Worm (Caenorhabditis elegans) whole organism, early embryonic: ENCODE results near the gene F42A6.1.

Source experiments
- B0310.2 ChIP-seq: sonication (generic microtip); optimal IDR thresholded peaks from 2 replicates; lab custom pipeline; 2016; ENCODE audit warnings: mild to moderate bottlenecking, missing genetic modification characterization, missing compliant biosample characterization
- F13C5.2 ChIP-seq: sonication (generic microtip); optimal IDR thresholded peaks from 2 replicates; lab custom pipeline; 2017; ENCODE audit warnings: mild to moderate bottlenecking, missing genetic modification characterization, inconsistent platforms, missing compliant biosample characterization
- aly-1 ChIP-seq: sonication (generic microtip); optimal IDR thresholded peaks from 2 replicates; lab custom pipeline; 2016; ENCODE audit warnings: missing genetic modification characterization, missing compliant biosample characterization
- ama-1 ChIP-seq: fragments of 150-350 bp; optimal IDR thresholded peaks from 2 replicates; lab custom pipeline; 2014
- ceh-13 ChIP-seq: fragments of 200-800 bp; sonication (Bioruptor generic); optimal IDR thresholded peaks from 2 replicates; lab custom pipeline; 2018; ENCODE audit warnings: mild to moderate bottlenecking, missing genetic modification characterization, missing compliant biosample characterization
- ceh-36 ChIP-seq: sonication (generic microtip); optimal IDR thresholded peaks from 2 replicates; lab custom pipeline; 2016; ENCODE audit warnings: missing genetic modification characterization, inconsistent platforms, missing compliant biosample characterization
- ets-7 ChIP-seq: sonication (generic microtip); optimal IDR thresholded peaks from 2 replicates; lab custom pipeline; 2016; ENCODE audit warnings: missing genotype, missing genetic modification characterization, missing compliant biosample characterization
- flt-1 ChIP-seq: fragments of 200-800 bp; sonication (Bioruptor generic); IDR thresholded peaks from 2 replicates; pipeline ENCODE4 v1.3.6; 2022; ENCODE audit warnings: missing genetic modification characterization, missing compliant biosample characterization
- hmg-4 ChIP-seq: fragments of 200-800 bp; sonication (Bioruptor generic); optimal IDR thresholded peaks from 2 replicates; lab custom pipeline; 2018; ENCODE audit warnings: mild to moderate bottlenecking, missing genetic modification characterization, missing compliant biosample characterization
- pes-1 ChIP-seq: fragments of 200-800 bp; sonication (Bioruptor generic); IDR thresholded peaks from 2 replicates; pipeline ENCODE4 v1.3.6; 2022; ENCODE audit warnings: missing genetic modification reagents, missing genetic modification characterization, missing compliant biosample characterization
- scrt-1 ChIP-seq: fragments of 200-800 bp; sonication (Bioruptor generic); IDR thresholded peaks from 2 replicates; pipeline ENCODE4 v1.3.6; 2022; ENCODE audit warnings: missing genetic modification characterization, missing compliant biosample characterization
- sea-1 ChIP-seq: fragments of 200-800 bp; sonication (Bioruptor generic); conservative IDR thresholded peaks from 2 replicates; pipeline ENCODE4 v1.3.6; 2022; ENCODE audit warnings: missing genetic modification characterization, missing compliant biosample characterization
- tbx-11 ChIP-seq: fragments of 200-800 bp; sonication (Bioruptor generic); IDR thresholded peaks from 2 replicates; pipeline ENCODE4 v1.3.6; 2022; ENCODE audit warnings: missing genetic modification characterization, missing compliant biosample characterization

DNA sequence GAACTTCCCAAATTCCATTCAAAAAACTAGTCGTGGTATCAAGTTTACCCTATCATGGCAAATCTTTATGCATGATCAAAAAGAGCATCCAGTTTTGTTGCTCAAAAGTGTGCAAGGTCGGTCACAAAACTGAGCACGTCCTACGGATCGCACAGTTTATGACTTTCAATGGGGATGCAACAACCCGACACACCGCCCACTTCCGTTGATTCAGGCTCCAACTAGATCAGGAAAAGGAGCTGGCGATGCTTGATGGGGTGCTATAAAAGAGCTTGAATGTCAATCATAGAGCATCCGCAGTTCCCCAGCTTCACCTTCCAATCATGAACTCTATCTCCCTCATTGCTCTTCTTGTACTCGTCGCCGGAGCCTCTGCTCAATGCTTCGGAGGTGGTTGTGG lies 49.3 kb upstream of the F42A6.1 start, which contains the start of gene W08E12.2:
- no peak for TF ChIP-seq flt-1 (GFP tag; lab: Robert Waterston, UW)
- no peak for TF ChIP-seq sea-1
- TF ChIP-seq ama-1, result no peak
- no peak for TF ChIP-seq pes-1 (GFP tag; lab: Robert Waterston, UW)
- TF ChIP-seq tbx-11 (GFP tag; lab: Robert Waterston, UW), result no peak
- TF ChIP-seq ceh-13 (GFP tag; lab: Kevin White, UChicago), result no peak
- no peak for TF ChIP-seq aly-1 (tag; lab: Kevin White, UChicago)
- TF ChIP-seq scrt-1 (GFP tag; lab: Robert Waterston, UW), result no peak
- no peak for TF ChIP-seq F13C5.2 (tag; lab: Kevin White, UChicago)
- TF ChIP-seq ceh-36 (tag; lab: Kevin White, UChicago), result no peak
- no peak for TF ChIP-seq ets-7 (tag; lab: Kevin White, UChicago)
- no peak for TF ChIP-seq hmg-4 (GFP tag; lab: Kevin White, UChicago)
- no peak for TF ChIP-seq B0310.2 (tag; lab: Kevin White, UChicago)
